Fruit fly (Drosophila melanogaster) whole organism, embryonic: ENCODE measurements around the gene Atx-1.

Experiments
- Aef1 ChIP-seq: fragments of 200-800 bp; sonication (Bioruptor generic); IDR thresholded peaks from 3 replicates; pipeline ENCODE4 v1.3.6; 2022; ENCODE audit warnings: missing biosample characterization, missing genetic modification characterization
- Awh ChIP-seq: fragments of 200-800 bp; sonication (Bioruptor generic); IDR thresholded peaks from 2 replicates; pipeline ENCODE4, ENCODE4 v1.3.6; 2022; ENCODE audit warnings: missing biosample characterization, missing genetic modification characterization
- C15 ChIP-seq: fragments of 200-800 bp; sonication (Bioruptor generic); IDR thresholded peaks from 3 replicates; pipeline ENCODE4 v1.3.6; 2022; ENCODE audit warnings: missing biosample characterization, missing genetic modification characterization
- CG10147 ChIP-seq: fragments of 200-800 bp; sonication (Bioruptor generic); optimal IDR thresholded peaks from 2 replicates; lab custom pipeline; 2019; ENCODE audit warnings: missing biosample characterization, mild to moderate bottlenecking, missing genetic modification characterization, moderate library complexity
- CG10274 ChIP-seq: fragments of 200-800 bp; sonication (Bioruptor generic); optimal IDR thresholded peaks from 3 replicates; lab custom pipeline; 2017; ENCODE audit warnings: missing biosample characterization, mild to moderate bottlenecking, missing genetic modification characterization
- CG10959 ChIP-seq: fragments of 200-800 bp; sonication (Bioruptor generic); IDR thresholded peaks from 2 replicates; pipeline ENCODE4 v1.3.6; 2022; ENCODE audit warnings: missing biosample characterization, missing genetic modification characterization
- CG10979 ChIP-seq: fragments of 200-800 bp; sonication (Bioruptor generic); optimal IDR thresholded peaks from 2 replicates; lab custom pipeline; 2018; ENCODE audit warnings: missing biosample characterization, mild to moderate bottlenecking, missing genetic modification characterization, moderate library complexity
- CG11093 ChIP-seq: fragments of 200-800 bp; sonication (Bioruptor generic); IDR thresholded peaks from 3 replicates; pipeline ENCODE4 v1.3.6; 2022; ENCODE audit warnings: missing biosample characterization, missing genetic modification characterization
- CG12659 ChIP-seq: fragments of 200-800 bp; sonication (Bioruptor generic); optimal IDR thresholded peaks from 3 replicates; lab custom pipeline; 2017; ENCODE audit warnings: mild to moderate bottlenecking, missing biosample characterization, missing genetic modification reagents, missing genetic modification characterization
- CG13424 ChIP-seq: fragments of 200-800 bp; sonication (Bioruptor generic); optimal IDR thresholded peaks from 2 replicates; lab custom pipeline; 2019; ENCODE audit warnings: missing biosample characterization, mild to moderate bottlenecking, missing genetic modification characterization, moderate library complexity
- CG14710 ChIP-seq: fragments of 200-800 bp; sonication (Bioruptor generic); optimal IDR thresholded peaks from 3 replicates; lab custom pipeline; 2019; ENCODE audit warnings: missing biosample characterization, mild to moderate bottlenecking, missing genetic modification characterization, moderate library complexity
- CG1529 ChIP-seq: fragments of 200-800 bp; sonication (Bioruptor generic); optimal IDR thresholded peaks from 3 replicates; lab custom pipeline; 2018; ENCODE audit warnings: missing biosample characterization, missing genetic modification characterization
- CG17612 ChIP-seq: fragments of 200-800 bp; sonication (Bioruptor generic); IDR thresholded peaks from 2 replicates; pipeline ENCODE4 v1.3.6; 2022; ENCODE audit warnings: missing biosample characterization, missing genetic modification characterization
- CG17829 ChIP-seq: fragments of 200-800 bp; optimal IDR thresholded peaks from 2 replicates; lab custom pipeline; 2019; ENCODE audit warnings: missing biosample characterization, mild to moderate bottlenecking, missing genetic modification characterization, moderate library complexity
- CG2120 ChIP-seq: fragments of 200-800 bp; sonication (Bioruptor generic); optimal IDR thresholded peaks from 3 replicates; lab custom pipeline; 2016; ENCODE audit warnings: missing biosample characterization, missing genetic modification characterization
- CG2202 ChIP-seq: fragments of 200-800 bp; sonication (Bioruptor generic); optimal IDR thresholded peaks from 2 replicates; lab custom pipeline; 2018; ENCODE audit warnings: missing biosample characterization, mild to moderate bottlenecking, missing genetic modification characterization
- CG32532 ChIP-seq: fragments of 200-800 bp; sonication (Bioruptor generic); IDR thresholded peaks from 2 replicates; pipeline ENCODE4 v1.3.6; 2022; ENCODE audit warnings: missing biosample characterization, missing genetic modification characterization
- CG3281 ChIP-seq: fragments of 200-800 bp; sonication (Bioruptor generic); optimal IDR thresholded peaks from 3 replicates; lab custom pipeline; 2017; ENCODE audit warnings: missing biosample characterization, mild to moderate bottlenecking, missing genetic modification characterization
- CG4424 ChIP-seq: fragments of 200-800 bp; sonication (Bioruptor generic); optimal IDR thresholded peaks from 3 replicates; lab custom pipeline; 2016; ENCODE audit warnings: missing biosample characterization, missing genetic modification characterization
- CG4730 ChIP-seq: fragments of 200-800 bp; sonication (Bioruptor generic); IDR thresholded peaks from 2 replicates; pipeline ENCODE4 v1.3.6; 2022; ENCODE audit warnings: missing biosample characterization, missing genetic modification characterization
- Dfd ChIP-seq, 2 experiments: fragments of >200 bp; optimal IDR thresholded peaks; 2 replicates each; lab custom pipeline; 2017; ENCODE audit warnings: missing biosample characterization in 2 of 2, missing genetic modification characterization in 2 of 2
- H15 ChIP-seq: fragments of 200-800 bp; sonication (Bioruptor generic); IDR thresholded peaks from 3 replicates; pipeline ENCODE4 v1.3.6; 2022; ENCODE audit warnings: missing biosample characterization, missing genetic modification characterization
- Hr51 ChIP-seq, 2 experiments: fragments of 200-800 bp; sonication (Bioruptor generic); optimal IDR thresholded peaks; 2 replicates in 1 of 2; 3 replicates in 1 of 2; lab custom pipeline; 2016 to 2018; ENCODE audit warnings: missing biosample characterization in 2 of 2, missing genetic modification characterization in 2 of 2, mild to moderate bottlenecking in 1 of 2, moderate library complexity in 1 of 2
- Lim3 ChIP-seq: fragments of 200-800 bp; sonication (Bioruptor generic); IDR thresholded peaks from 2 replicates; pipeline ENCODE4 v1.3.6; 2022; ENCODE audit warnings: missing biosample characterization, missing genetic modification characterization
- Neu2 ChIP-seq: fragments of 200-800 bp; sonication (Bioruptor generic); optimal IDR thresholded peaks from 3 replicates; lab custom pipeline; 2016; ENCODE audit warnings: missing biosample characterization, missing genetic modification characterization, borderline replicate concordance
- Sin3A ChIP-seq: fragments of >200 bp; optimal IDR thresholded peaks from 2 replicates; lab custom pipeline; 2018
- Six4 ChIP-seq: fragments of 200-800 bp; sonication (Bioruptor generic); optimal IDR thresholded peaks from 2 replicates; lab custom pipeline; 2016; ENCODE audit warnings: missing biosample characterization, missing genetic modification characterization
- Xbp1 ChIP-seq: fragments of 200-800 bp; sonication (Bioruptor generic); optimal IDR thresholded peaks from 3 replicates; lab custom pipeline; 2016; ENCODE audit warnings: missing biosample characterization, mild to moderate bottlenecking, missing genetic modification characterization
- ab ChIP-seq: fragments of 200-800 bp; sonication (Bioruptor generic); optimal IDR thresholded peaks from 2 replicates; lab custom pipeline; 2016; ENCODE audit warnings: missing biosample characterization, missing genetic modification characterization
- ara ChIP-seq: fragments of 200-800 bp; sonication (Bioruptor generic); IDR thresholded peaks from 2 replicates; pipeline ENCODE4 v1.3.6; 2022; ENCODE audit warnings: missing biosample characterization, missing genetic modification characterization
- ase ChIP-seq: fragments of 200-800 bp; sonication (Bioruptor generic); IDR thresholded peaks from 3 replicates; pipeline ENCODE4 v1.3.6; 2022; ENCODE audit warnings: missing biosample characterization, missing genetic modification characterization
- ash1 ChIP-seq: fragments of 200-800 bp; sonication (Bioruptor generic); optimal IDR thresholded peaks from 2 replicates; lab custom pipeline; 2018; ENCODE audit warnings: missing biosample characterization, mild to moderate bottlenecking, missing genetic modification characterization
- bcd ChIP-seq: fragments of 200-800 bp; sonication (Bioruptor generic); optimal IDR thresholded peaks from 2 replicates; lab custom pipeline; 2017; ENCODE audit warnings: missing biosample characterization, mild to moderate bottlenecking, missing genetic modification characterization
- caup ChIP-seq: fragments of 200-800 bp; sonication (Bioruptor generic); optimal IDR thresholded peaks from 3 replicates; lab custom pipeline; 2017; ENCODE audit warnings: missing biosample characterization, mild to moderate bottlenecking, missing genetic modification characterization, moderate library complexity; ENCODE audit not compliant: severe bottlenecking
- dati ChIP-seq: fragments of 200-800 bp; sonication (Bioruptor generic); IDR thresholded peaks from 2 replicates; pipeline ENCODE4 v1.3.6; 2022; ENCODE audit warnings: missing biosample characterization, missing genetic modification characterization
- dpn ChIP-seq, 2 experiments: fragments of 200-800 bp; sonication (Bioruptor generic); optimal IDR thresholded peaks; 3 replicates each; lab custom pipeline; 2016; ENCODE audit warnings: missing biosample characterization in 2 of 2, missing genetic modification characterization in 2 of 2
- esg ChIP-seq: fragments of 200-800 bp; sonication (Bioruptor generic); conservative IDR thresholded peaks from 2 replicates; pipeline ENCODE4 v1.3.6; 2022; ENCODE audit warnings: missing biosample characterization, missing genetic modification characterization
- eyg ChIP-seq: fragments of 200-800 bp; sonication (Bioruptor generic); optimal IDR thresholded peaks from 3 replicates; lab custom pipeline; 2016; ENCODE audit warnings: missing biosample characterization, missing genetic modification characterization
- fd3F ChIP-seq: fragments of 200-800 bp; sonication (Bioruptor generic); optimal IDR thresholded peaks from 2 replicates; lab custom pipeline; 2018; ENCODE audit warnings: missing biosample characterization, mild to moderate bottlenecking, missing genetic modification characterization, moderate library complexity
- gfzf ChIP-seq: fragments of 200-800 bp; sonication (Bioruptor generic); optimal IDR thresholded peaks from 2 replicates; lab custom pipeline; 2016; ENCODE audit warnings: missing biosample characterization, mild to moderate bottlenecking, missing genetic modification characterization, moderate library complexity
- nerfin-1 ChIP-seq: fragments of 200-800 bp; sonication (Bioruptor generic); optimal IDR thresholded peaks from 3 replicates; lab custom pipeline; 2019; ENCODE audit warnings: missing biosample characterization, mild to moderate bottlenecking, missing genetic modification characterization, moderate library complexity
- ranshi ChIP-seq: fragments of 200-800 bp; sonication (Bioruptor generic); IDR thresholded peaks from 2 replicates; pipeline ENCODE4 v1.3.6; 2022; ENCODE audit warnings: missing biosample characterization, missing genetic modification characterization
- sd ChIP-seq: fragments of 200-800 bp; sonication (Bioruptor generic); optimal IDR thresholded peaks from 3 replicates; lab custom pipeline; 2018; ENCODE audit warnings: missing biosample characterization, mild to moderate bottlenecking, missing genetic modification characterization, moderate library complexity
- stc ChIP-seq: fragments of 200-800 bp; sonication (Bioruptor generic); IDR thresholded peaks from 2 replicates; pipeline ENCODE4 v1.3.6; 2022; ENCODE audit warnings: missing biosample characterization, missing genetic modification characterization
- tap ChIP-seq: fragments of 200-800 bp; optimal IDR thresholded peaks from 3 replicates; lab custom pipeline; 2019; ENCODE audit warnings: missing biosample characterization, mild to moderate bottlenecking, missing genetic modification characterization, moderate library complexity
- tup ChIP-seq: fragments of 200-800 bp; sonication (Bioruptor generic); optimal IDR thresholded peaks from 2 replicates; lab custom pipeline; 2016; ENCODE audit warnings: missing biosample characterization, mild to moderate bottlenecking, missing genetic modification characterization, moderate library complexity
- twi ChIP-seq: fragments of 200-800 bp; optimal IDR thresholded peaks from 2 replicates; lab custom pipeline; 2019; ENCODE audit warnings: missing biosample characterization, mild to moderate bottlenecking, missing genetic modification characterization, moderate library complexity
- vvl ChIP-seq: fragments of 200-800 bp; sonication (Bioruptor generic); IDR thresholded peaks from 2 replicates; pipeline ENCODE4 v1.3.6; 2022; ENCODE audit warnings: missing biosample characterization, missing genetic modification characterization
- zen ChIP-seq: fragments of 200-800 bp; sonication (Bioruptor generic); optimal IDR thresholded peaks from 3 replicates; lab custom pipeline; 2018; ENCODE audit warnings: missing biosample characterization, mild to moderate bottlenecking, missing genetic modification characterization, moderate library complexity

The Atx-1 gene

dm6 chrX:6849178-6849956 is 26.4 kb downstream of the Atx-1 start, which contains the start of the genes Cht11 and CG4558 (continued):
- TF ChIP-seq Sin3A (no peak), CG13424 (tag; lab: Kevin White, UChicago) (peak; percentile 88), CG17829 (tag; lab: Kevin White, UChicago) (peak; percentile 87), Lim3 (GFP tag; lab: Robert Waterston, UW) (no peak), CG2120 (GFP tag; lab: Kevin White, UChicago) (peak; percentile 90), CG12659 (GFP tag; lab: Kevin White, UChicago) (peak; percentile 88), vvl (peak; percentile 88), Neu2 (GFP tag; lab: Kevin White, UChicago) (no peak), C15 (GFP tag; lab: Robert Waterston, UW) (peak; percentile 76; the same call in 1 of the 3 replicates), Hr51 (GFP tag; optimal IDR thresholded peaks at IDR 0.05; lab: Kevin White, UChicago) (peak; percentile 36 to 80), ash1 (GFP tag; lab: Kevin White, UChicago) (no peak), ranshi (GFP tag; lab: Robert Waterston, UW) (peak; percentile 84), CG1529 (GFP tag; lab: Kevin White, UChicago) (peak; percentile 51), CG4730 (GFP tag; lab: Robert Waterston, UW) (peak; percentile 69), nerfin-1 (tag; lab: Kevin White, UChicago) (peak; percentile 72), stc (GFP tag; lab: Robert Waterston, UW) (peak; percentile 79), CG3281 (GFP tag; lab: Kevin White, UChicago) (peak; percentile 77), twi (tag; lab: Kevin White, UChicago) (peak; percentile 47), Awh (GFP tag; lab: Robert Waterston, UW) (peak; percentile 64; the same call in 1 of the 2 replicates), fd3F (GFP tag; lab: Kevin White, UChicago) (peak; percentile 79), ase (GFP tag; lab: Robert Waterston, UW) (peak; percentile 82), esg (GFP tag; lab: Robert Waterston, UW) (peak; percentile 77), Aef1 (GFP tag; lab: Robert Waterston, UW) (peak; percentile 81), CG2202 (tag; lab: Kevin White, UChicago) (peak; percentile 53), caup (GFP tag; lab: Kevin White, UChicago) (peak; percentile 74), CG14710 (tag; lab: Kevin White, UChicago) (peak; percentile 80), eyg (GFP tag; lab: Kevin White, UChicago) (no peak), CG10147 (GFP tag; lab: Kevin White, UChicago) (peak; percentile 73), zen (tag; lab: Kevin White, UChicago) (peak; percentile 62), sd (tag; lab: Kevin White, UChicago) (peak; percentile 74), CG32532 (GFP tag; lab: Robert Waterston, UW) (peak; percentile 86), CG10979 (tag; lab: Kevin White, UChicago) (peak; percentile 77), CG10959 (GFP tag; lab: Robert Waterston, UW) (peak; percentile 38; the same call in 1 of the 2 replicates), Xbp1 (peak; percentile 87), Six4 (GFP tag; lab: Kevin White, UChicago) (peak; percentile 67), dati (GFP tag; lab: Robert Waterston, UW) (no peak), tap (tag; lab: Kevin White, UChicago) (peak; percentile 66), bcd (GFP tag; lab: Kevin White, UChicago) (peak; percentile 78), tup (GFP tag; lab: Kevin White, UChicago) (peak; percentile 46), dpn (GFP tag; optimal IDR thresholded peaks at IDR 0.05; lab: Kevin White, UChicago) (peak; percentile 63 to 82), ab (GFP tag; lab: Kevin White, UChicago) (no peak), CG17612 (GFP tag; lab: Robert Waterston, UW) (peak; percentile 24; the same call in 1 of the 2 replicates), CG4424 (GFP tag; lab: Kevin White, UChicago) (peak; percentile 75), CG10274 (GFP tag; lab: Kevin White, UChicago) (peak; percentile 26), CG11093 (peak; percentile 72; the same call in 2 of the 3 replicates), Dfd (GFP tag; optimal IDR thresholded peaks at IDR 0.05; lab: Kevin White, UChicago) (no peak), H15 (peak; percentile 76; the same call in 2 of the 3 replicates), ara (GFP tag; lab: Robert Waterston, UW) (peak; percentile 72), gfzf (GFP tag; lab: Kevin White, UChicago) (peak; percentile 22)
